Worm (Caenorhabditis elegans) whole organism, late embryonic: ENCODE measurements around the gene algn-2.

Source experiments
- ceh-45 ChIP-seq: fragments of 200-800 bp; sonication (Bioruptor generic); IDR thresholded peaks from 2 replicates; pipeline ENCODE4 v1.3.6; 2022; ENCODE audit warnings: missing genetic modification reagents, missing genetic modification characterization, missing compliant biosample characterization
- dmd-4 ChIP-seq: sonication (generic microtip); optimal IDR thresholded peaks from 2 replicates; lab custom pipeline; 2016; ENCODE audit warnings: borderline replicate concordance, missing genetic modification characterization, missing compliant biosample characterization
- dve-1 ChIP-seq: sonication (generic microtip); optimal IDR thresholded peaks from 2 replicates; lab custom pipeline; 2017; ENCODE audit warnings: antibody characterized with exemption, mild to moderate bottlenecking, missing genetic modification characterization, missing compliant biosample characterization
- pat-9 ChIP-seq: fragments of 200-800 bp; sonication (Bioruptor generic); optimal IDR thresholded peaks from 2 replicates; lab custom pipeline; 2018; ENCODE audit warnings: mild to moderate bottlenecking, missing genetic modification characterization, moderate library complexity, missing compliant biosample characterization
- unc-55 ChIP-seq: sonication (generic microtip); optimal IDR thresholded peaks from 2 replicates; lab custom pipeline; 2017; ENCODE audit warnings: missing biosample characterization, missing genetic modification reagents, missing genetic modification characterization

DNA sequence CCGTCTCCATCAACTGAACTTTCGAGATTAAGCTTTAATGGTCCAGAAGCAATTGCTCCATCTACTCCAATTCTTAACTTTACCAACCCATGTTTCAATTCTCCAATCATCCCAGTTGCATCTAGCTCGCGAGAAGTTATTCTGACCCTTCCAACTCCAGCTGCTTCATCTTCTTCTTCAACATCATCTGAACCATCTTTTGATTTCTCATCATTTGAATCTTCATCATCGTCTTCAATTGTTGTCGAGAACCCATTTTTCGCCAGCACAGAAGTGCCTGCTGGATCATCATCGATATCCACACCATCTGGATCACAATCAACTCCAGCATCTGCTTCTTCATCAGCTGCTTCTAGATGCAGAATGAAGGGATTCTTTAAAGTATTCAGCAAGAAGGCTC is 35.5 kb upstream of the algn-2 start:
- TF ChIP-seq ceh-45 (no peak), pat-9 (tag; lab: Kevin White, UChicago) (no peak), dve-1 (tag; lab: Kevin White, UChicago) (no peak), unc-55 (GFP tag; lab: Kevin White, UChicago) (no peak), dmd-4 (no peak)
